Fruit fly (Drosophila melanogaster): Measurements from ENCODE around the gene HemK2.

DNA sequence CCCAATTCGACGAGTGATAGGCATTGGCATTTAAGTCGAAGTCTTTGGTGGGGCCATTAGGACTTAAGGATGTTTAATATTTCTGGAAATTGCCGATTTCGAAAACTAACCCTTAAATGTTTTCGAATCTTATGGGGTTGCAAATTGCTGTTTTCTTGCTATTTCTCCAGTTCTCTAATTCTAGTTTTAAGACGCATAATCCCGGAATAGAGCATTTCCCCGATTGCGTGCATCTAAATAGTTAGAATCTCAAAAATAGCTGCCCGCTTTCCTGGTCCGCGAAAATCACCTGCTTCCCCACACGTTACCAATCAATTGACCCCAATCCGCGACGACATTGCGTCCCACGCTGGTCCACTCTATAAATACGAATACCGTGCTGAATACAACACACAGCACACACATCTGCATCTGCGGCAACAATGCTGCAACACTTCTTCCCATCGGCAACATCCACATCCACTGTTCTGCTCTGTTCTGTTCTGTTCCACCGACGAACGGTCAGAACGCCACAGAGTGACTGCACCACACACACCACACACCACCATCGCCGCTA lies 7.5 kb downstream of the HemK2 start, which contains the start of gene Bacc:
- TF ChIP-seq psq (optimal IDR thresholded peaks at IDR 0.05) (no peak), EcR (GFP tag; optimal IDR thresholded peaks at IDR 0.05) (no peak), Dll (optimal IDR thresholded peaks at IDR 0.05) (no peak)

All from whole organism.